Worm (Caenorhabditis elegans) whole organism, L4/young adult: ENCODE results near the gene clec-182.

Source experiments
- W03F9.2 ChIP-seq: fragments of 150-350 bp; optimal IDR thresholded peaks from 2 replicates; lab custom pipeline; 2014; ENCODE audit warnings: missing biosample characterization, missing genetic modification characterization
- him-1 ChIP-seq: sonication (generic microtip); optimal IDR thresholded peaks from 2 replicates; lab custom pipeline; 2016; ENCODE audit warnings: missing genotype, missing genetic modification reagents, missing genetic modification characterization, missing compliant biosample characterization

DNA sequence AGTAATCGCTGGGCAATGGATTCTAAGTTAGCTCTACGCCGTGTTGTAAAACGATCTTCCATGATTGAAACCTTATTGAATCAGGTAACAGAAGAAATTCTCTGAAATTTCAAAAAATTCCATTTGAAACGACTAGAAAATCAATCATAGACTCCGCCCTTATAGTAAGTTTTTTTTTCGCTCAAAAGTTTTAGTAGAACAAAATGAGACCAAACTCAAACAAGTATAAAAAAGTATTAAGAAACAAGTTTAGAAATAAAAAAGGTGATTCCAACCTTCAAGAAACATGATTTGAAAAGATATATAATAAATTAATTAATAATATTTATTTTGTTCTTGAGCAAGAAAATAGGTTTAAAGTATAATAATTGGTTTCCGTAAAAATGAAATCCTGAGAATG, 20.1 kb downstream of the clec-182 start, which contains the start of gene C33D9.6:
- TF ChIP-seq W03F9.2 (no peak), him-1 (no peak)
